Worm (Caenorhabditis elegans) whole organism, L4 larva: ENCODE data around the gene R11D1.12.

Experiments
- F10B5.3 ChIP-seq: sonication (generic microtip); optimal IDR thresholded peaks from 2 replicates; lab custom pipeline; 2016; ENCODE audit warnings: mild to moderate bottlenecking, missing genetic modification characterization, missing compliant biosample characterization
- F26F4.8 ChIP-seq: fragments of 200-800 bp; sonication (Bioruptor generic); conservative IDR thresholded peaks from 2 replicates; pipeline ENCODE4 v1.3.6; 2022; ENCODE audit warnings: missing genetic modification characterization, missing compliant biosample characterization
- R02D3.7 ChIP-seq: fragments of 150-350 bp; sonication (generic microtip); optimal IDR thresholded peaks from 3 replicates; lab custom pipeline; 2014; ENCODE audit warnings: missing biosample characterization, missing genetic modification characterization
- Y75B8A.6 ChIP-seq: fragments of 200-800 bp; sonication (Bioruptor generic); IDR thresholded peaks from 2 replicates; pipeline ENCODE4 v1.3.6; 2022; ENCODE audit warnings: missing genetic modification reagents, missing genetic modification characterization, missing compliant biosample characterization
- ZK546.5 ChIP-seq, 2 experiments: sonication (generic microtip); optimal IDR thresholded peaks; 2 replicates each; lab custom pipeline; 2017; ENCODE audit warnings: missing biosample characterization in 2 of 2, missing genetic modification characterization in 2 of 2
- arid-1 ChIP-seq: fragments of 200-800 bp; sonication (Bioruptor generic); conservative IDR thresholded peaks from 2 replicates; pipeline ENCODE4 v1.3.6; 2022; ENCODE audit warnings: missing genetic modification reagents, missing genetic modification characterization, missing compliant biosample characterization
- ceh-32 ChIP-seq: sonication (generic microtip); optimal IDR thresholded peaks from 2 replicates; lab custom pipeline; 2016; ENCODE audit warnings: mild to moderate bottlenecking, missing genetic modification characterization, missing compliant biosample characterization; ENCODE audit not compliant: poor library complexity
- ceh-44 ChIP-seq: fragments of 200-800 bp; sonication (Bioruptor generic); IDR thresholded peaks from 2 replicates; pipeline ENCODE4 v1.3.6; 2022; ENCODE audit warnings: missing genetic modification reagents, missing genetic modification characterization, missing compliant biosample characterization
- ceh-62 ChIP-seq: sonication (generic microtip); optimal IDR thresholded peaks from 2 replicates; lab custom pipeline; 2017; ENCODE audit warnings: missing biosample characterization, missing genetic modification characterization
- daf-19 ChIP-seq: fragments of 200-800 bp; sonication (Bioruptor generic); conservative IDR thresholded peaks from 2 replicates; pipeline ENCODE4 v1.3.6; 2022; ENCODE audit warnings: missing genetic modification characterization, missing compliant biosample characterization
- dmd-8 ChIP-seq: fragments of 200-800 bp; sonication (Bioruptor generic); IDR thresholded peaks from 2 replicates; pipeline ENCODE4 v1.3.6; 2022; ENCODE audit warnings: missing genetic modification characterization, missing compliant biosample characterization
- egl-43 ChIP-seq: fragments of 200-800 bp; sonication (Bioruptor generic); IDR thresholded peaks from 2 replicates; pipeline ENCODE4 v1.3.6; 2022; ENCODE audit warnings: missing genetic modification reagents, missing genetic modification characterization, missing compliant biosample characterization
- fkh-10 ChIP-seq: fragments of 150-350 bp; optimal IDR thresholded peaks from 2 replicates; lab custom pipeline; 2014; ENCODE audit warnings: missing biosample characterization, missing genetic modification reagents, missing genetic modification characterization
- hif-1 ChIP-seq, 2 experiments: sonication (generic microtip); optimal IDR thresholded peaks; 2 replicates each; lab custom pipeline; 2016 to 2017; ENCODE audit warnings: missing compliant biosample characterization in 2 of 2, missing genetic modification characterization in 2 of 2, missing genetic modification reagents in 2 of 2, missing genotype in 2 of 2, mild to moderate bottlenecking in 1 of 2
- lin-15B ChIP-seq: fragments of 150-350 bp; sonication (generic microtip); optimal IDR thresholded peaks from 3 replicates; lab custom pipeline; 2014; ENCODE audit warnings: missing biosample characterization, missing genetic modification characterization
- lin-38 ChIP-seq: fragments of 200-800 bp; sonication (Bioruptor generic); IDR thresholded peaks from 2 replicates; pipeline ENCODE4 v1.3.6; 2022; ENCODE audit warnings: missing genetic modification reagents, missing genetic modification characterization, missing compliant biosample characterization
- lir-3 ChIP-seq: sonication (generic microtip); optimal IDR thresholded peaks from 2 replicates; lab custom pipeline; 2016; ENCODE audit warnings: mild to moderate bottlenecking, missing genetic modification characterization, missing compliant biosample characterization
- mdt-29 ChIP-seq: fragments of 200-800 bp; sonication (Bioruptor generic); IDR thresholded peaks from 2 replicates; pipeline ENCODE4 v1.3.6; 2022; ENCODE audit warnings: missing genetic modification reagents, missing genetic modification characterization, missing compliant biosample characterization
- mep-1 ChIP-seq: fragments of 150-350 bp; sonication (generic microtip); optimal IDR thresholded peaks from 3 replicates; lab custom pipeline; 2014; ENCODE audit warnings: missing biosample characterization, missing genetic modification characterization
- nhr-102 ChIP-seq: sonication (generic microtip); optimal IDR thresholded peaks from 2 replicates; lab custom pipeline; 2016; ENCODE audit warnings: mild to moderate bottlenecking, missing genetic modification characterization, moderate library complexity, missing compliant biosample characterization
- nhr-11 ChIP-seq: fragments of 150-350 bp; optimal IDR thresholded peaks from 2 replicates; lab custom pipeline; 2014; ENCODE audit warnings: missing biosample characterization, missing genetic modification characterization
- nhr-28 ChIP-seq: fragments of 150-350 bp; optimal IDR thresholded peaks from 2 replicates; lab custom pipeline; 2014; ENCODE audit warnings: missing biosample characterization, missing genetic modification characterization
- php-3 ChIP-seq: fragments of 200-800 bp; sonication (Bioruptor generic); IDR thresholded peaks from 2 replicates; pipeline ENCODE4 v1.3.6; 2022; ENCODE audit warnings: missing genetic modification reagents, missing genetic modification characterization, missing compliant biosample characterization
- pqm-1 ChIP-seq: sonication (generic microtip); optimal IDR thresholded peaks from 2 replicates; lab custom pipeline; 2017; ENCODE audit warnings: missing biosample characterization, missing genetic modification characterization
- set-16 ChIP-seq: fragments of 200-800 bp; sonication (Bioruptor generic); IDR thresholded peaks from 2 replicates; pipeline ENCODE4 v1.3.6; 2022; ENCODE audit warnings: missing genetic modification reagents, missing genetic modification characterization, missing compliant biosample characterization
- snpc-1.2 ChIP-seq: fragments of 200-800 bp; sonication (Bioruptor generic); IDR thresholded peaks from 2 replicates; pipeline ENCODE4 v1.3.6; 2022; ENCODE audit warnings: missing genetic modification reagents, missing genetic modification characterization, missing compliant biosample characterization
- snpc-4 ChIP-seq: fragments of 150-350 bp; optimal IDR thresholded peaks from 2 replicates; lab custom pipeline; 2014; ENCODE audit warnings: missing biosample characterization, missing genetic modification characterization
- spr-1 ChIP-seq: sonication (generic microtip); optimal IDR thresholded peaks from 2 replicates; lab custom pipeline; 2016; ENCODE audit warnings: mild to moderate bottlenecking, missing genetic modification characterization, missing compliant biosample characterization
- unc-130 ChIP-seq: sonication (generic microtip); optimal IDR thresholded peaks from 2 replicates; lab custom pipeline; 2016; ENCODE audit warnings: missing genetic modification reagents, missing genetic modification characterization, missing compliant biosample characterization
- unc-39 ChIP-seq: sonication (generic microtip); optimal IDR thresholded peaks from 2 replicates; lab custom pipeline; 2017; ENCODE audit warnings: missing biosample characterization, missing genetic modification characterization
- unc-62 ChIP-seq, 3 experiments: fragments of 150-350 bp in 1 of 3; sonication (generic microtip); optimal IDR thresholded peaks in 2 of 3; peaks in 1 of 3; 1 replicate in 1 of 3; 2 replicates in 2 of 3; lab custom pipeline; 2014 to 2017; ENCODE audit warnings: missing biosample characterization in 3 of 3, missing genetic modification characterization in 3 of 3, missing genetic modification reagents in 3 of 3, missing genotype in 1 of 3
- vab-7 ChIP-seq: fragments of 200-800 bp; sonication (Bioruptor generic); IDR thresholded peaks from 2 replicates; pipeline ENCODE4 v1.3.6; 2022; ENCODE audit warnings: missing genetic modification reagents, missing genetic modification characterization, missing compliant biosample characterization
- zfp-3 ChIP-seq: fragments of 200-800 bp; sonication (Bioruptor generic); conservative IDR thresholded peaks from 2 replicates; pipeline ENCODE4 v1.3.6; 2022; ENCODE audit warnings: missing genetic modification reagents, missing genetic modification characterization, missing compliant biosample characterization
- ztf-11 ChIP-seq: fragments of 150-350 bp; optimal IDR thresholded peaks from 2 replicates; lab custom pipeline; 2014; ENCODE audit warnings: missing biosample characterization, missing genetic modification characterization

R11D1.12 gene

DNA sequence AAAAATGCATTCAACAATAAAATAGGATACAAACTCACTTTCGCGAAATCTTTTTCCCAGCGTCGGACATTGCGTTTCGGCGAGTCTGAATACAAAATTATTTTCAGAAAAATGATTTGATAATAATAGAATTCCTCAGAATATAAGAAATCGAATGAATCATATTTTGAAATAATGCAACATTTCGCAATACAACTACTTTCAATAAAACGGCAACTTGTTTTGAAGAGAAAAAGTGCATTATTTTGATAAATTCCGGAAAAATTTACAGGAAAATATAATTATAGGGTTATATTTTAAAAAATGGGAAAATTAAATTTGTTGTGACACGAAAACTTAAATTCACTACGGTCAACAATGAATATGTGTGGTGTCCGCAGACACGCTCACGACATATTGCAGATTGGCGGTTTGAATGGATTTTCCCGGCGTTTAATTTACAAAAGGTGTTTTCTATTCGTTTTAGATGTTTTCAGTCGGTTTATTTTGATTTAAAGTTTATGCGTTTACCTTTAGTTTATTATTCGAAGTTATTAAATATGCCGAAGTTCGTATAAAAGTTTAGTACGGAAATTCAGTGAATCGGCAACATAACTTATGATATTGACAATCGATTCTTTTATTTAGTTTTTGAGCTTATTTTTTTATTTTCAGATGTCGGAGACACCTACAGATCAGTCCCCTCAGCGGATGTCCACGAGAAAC is 37.6 kb upstream of the R11D1.12 start, which contains the start of the genes abcf-1 and scc-3 (continued):
- TF ChIP-seq nhr-102 (tag; lab: Kevin White, UChicago) (no peak), zfp-3 (GFP tag; lab: Robert Waterston, UW) (no peak), F26F4.8 (GFP tag; lab: Robert Waterston, UW) (no peak), ceh-44 (GFP tag; lab: Robert Waterston, UW) (no peak), Y75B8A.6 (GFP tag; lab: Robert Waterston, UW) (no peak), spr-1 (tag; lab: Kevin White, UChicago) (no peak), mep-1 (tag; lab: Kevin White, UChicago) (no peak)
- TF ChIP-seq, all 104 proteins: peak for 6

DNA sequence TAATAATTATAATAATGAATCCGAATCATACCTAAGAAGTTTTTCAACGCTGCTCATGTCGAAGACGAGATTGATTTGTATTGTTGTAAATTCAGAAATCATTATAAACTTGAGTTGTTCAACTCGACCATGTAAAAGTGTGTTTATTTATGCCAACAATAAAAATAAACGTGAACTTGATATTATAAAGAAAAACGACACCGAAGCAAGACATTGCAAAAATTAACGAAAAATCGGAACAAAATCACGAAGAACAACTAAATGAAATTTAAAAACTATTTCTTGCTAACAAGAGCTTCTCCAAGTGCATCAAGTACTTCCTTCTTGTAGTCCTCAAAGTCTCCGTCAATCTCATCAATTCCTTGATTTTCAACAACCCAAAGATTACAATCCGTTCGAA is 35.1 kb upstream of the R11D1.12 start, which contains the start of gene F18E2.15:
Gene F18E2.15, minus strand, starts transcription at position 101 of the 400 bp plus-strand sequence.
- TF ChIP-seq F10B5.3 (tag; lab: Kevin White, UChicago) (no peak), arid-1 (GFP tag; lab: Robert Waterston, UW) (no peak), snpc-4 (no peak), ceh-32 (tag; lab: Kevin White, UChicago) (no peak), R02D3.7 (tag; lab: Kevin White, UChicago) (no peak), ZK546.5 (tag; optimal IDR thresholded peaks at IDR 0.05; lab: Kevin White, UChicago) (no peak), ztf-11 (tag; lab: Kevin White, UChicago) (no peak), unc-130 (no peak), lir-3 (tag; lab: Kevin White, UChicago) (no peak), lin-15B (tag; lab: Kevin White, UChicago) (no peak)

- TF ChIP-seq Y75B8A.6 (GFP tag; lab: Robert Waterston, UW) (no peak), lir-3 (tag; lab: Kevin White, UChicago) (no peak), unc-62 (GFP tag; optimal IDR thresholded peaks at IDR 0.05 in 1 of 2; lab: Kevin White, UChicago) (no peak), unc-62 (tag; optimal IDR thresholded peaks at IDR 0.05; lab: Kevin White, UChicago) (no peak), pqm-1 (no peak)
Observed at ce11 chrV:12759660-12760059, 33.9 kb upstream of the R11D1.12 start, which contains the start of gene papl-1. Gene papl-1, minus strand, starts transcription at chrV:12759760.

DNA sequence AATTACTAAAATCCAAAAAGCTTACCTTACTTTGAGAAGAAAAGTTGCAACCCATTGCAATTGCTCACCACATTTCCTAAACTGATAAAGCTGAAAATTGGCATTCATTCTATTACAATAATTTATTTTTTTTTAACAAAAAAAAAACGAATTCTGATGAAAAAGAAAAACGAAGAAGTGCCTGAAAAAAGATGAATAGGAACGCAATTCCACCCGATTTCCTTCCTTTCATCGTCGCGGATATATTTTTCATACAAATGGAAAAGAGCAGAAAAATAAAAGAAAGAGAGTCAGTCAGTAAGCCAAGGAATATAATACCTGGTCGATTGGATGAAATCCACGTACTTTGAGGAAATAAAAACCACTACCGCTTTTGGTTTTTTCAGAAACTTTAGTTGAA is 29.0 kb upstream of the R11D1.12 start, which contains the start of gene gpa-13:
Gene gpa-13, minus strand, starts transcription at position 101 of the 400 bp plus-strand sequence.
- TF ChIP-seq lin-38 (GFP tag; lab: Robert Waterston, UW): no peak
- no peak for TF ChIP-seq set-16
- TF ChIP-seq mdt-29 (GFP tag; lab: Robert Waterston, UW): no peak
- TF ChIP-seq nhr-102 (tag; lab: Kevin White, UChicago): no peak
- TF ChIP-seq dmd-8 (GFP tag; lab: Robert Waterston, UW): no peak
- TF ChIP-seq nhr-28 (tag; lab: Kevin White, UChicago): no peak
- no peak for TF ChIP-seq fkh-10 (GFP tag; lab: Kevin White, UChicago)
- no peak for TF ChIP-seq ceh-62 (tag; lab: Kevin White, UChicago)
- TF ChIP-seq egl-43: no peak
- TF ChIP-seq vab-7 (GFP tag; lab: Robert Waterston, UW): no peak
- no peak for TF ChIP-seq snpc-1.2 (GFP tag; lab: Robert Waterston, UW)
- TF ChIP-seq hif-1 (tag; optimal IDR thresholded peaks at IDR 0.05; lab: Kevin White, UChicago): no peak
- no peak for TF ChIP-seq ZK546.5 (tag; optimal IDR thresholded peaks at IDR 0.05; lab: Kevin White, UChicago)
- TF ChIP-seq unc-130: no peak
- TF ChIP-seq R02D3.7 (tag; lab: Kevin White, UChicago): no peak
- no peak for TF ChIP-seq ceh-44 (GFP tag; lab: Robert Waterston, UW)

DNA sequence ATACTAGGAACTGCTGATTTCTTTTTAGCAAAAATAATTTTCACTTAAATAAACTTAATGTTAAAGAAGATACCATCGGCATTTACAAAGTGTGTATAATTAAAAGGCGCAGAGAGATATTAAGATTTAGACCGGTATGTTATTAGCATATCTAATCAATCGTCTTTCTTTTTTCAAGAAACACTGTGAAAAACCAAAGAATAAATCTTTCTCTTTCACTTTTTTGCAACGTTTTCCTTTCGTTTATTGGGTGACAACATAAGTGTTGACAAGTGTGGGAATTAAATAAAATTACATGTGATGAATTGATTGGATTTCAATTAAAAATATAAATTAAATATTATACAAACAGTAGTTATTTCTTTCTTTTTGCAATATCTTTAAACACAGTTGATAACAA is 26.6 kb upstream of the R11D1.12 start, which contains the start of gene C15C8.8:
Gene C15C8.8, minus strand, starts transcription at position 101 of the 400 bp plus-strand sequence.
- TF ChIP-seq php-3 (GFP tag; lab: Robert Waterston, UW) (no peak), nhr-11 (tag; lab: Kevin White, UChicago) (no peak), unc-39 (tag; lab: Kevin White, UChicago) (no peak), daf-19 (GFP tag; lab: Robert Waterston, UW) (no peak), lin-15B (tag; lab: Kevin White, UChicago) (no peak)
